Fruit fly (Drosophila melanogaster) whole organism, embryonic: ENCODE measurements around the gene CG7530.
A peak's percentile ranks its signal among the peaks of the same experiment; 100 is the strongest.

Source experiments
- Abd-B ChIP-seq: fragments of 200-800 bp; sonication (Bioruptor generic); optimal IDR thresholded peaks from 2 replicates; lab custom pipeline; 2018; ENCODE audit warnings: missing biosample characterization, mild to moderate bottlenecking, missing genetic modification characterization, moderate library complexity
- Atf6 ChIP-seq: fragments of 200-800 bp; sonication (Bioruptor generic); IDR thresholded peaks from 2 replicates; pipeline ENCODE4 v1.3.6; 2022; ENCODE audit warnings: missing biosample characterization, missing genetic modification characterization
- CG10147 ChIP-seq: fragments of 200-800 bp; sonication (Bioruptor generic); optimal IDR thresholded peaks from 2 replicates; lab custom pipeline; 2019; ENCODE audit warnings: missing biosample characterization, mild to moderate bottlenecking, missing genetic modification characterization, moderate library complexity
- CG10431 ChIP-seq: fragments of 200-800 bp; sonication (Bioruptor generic); optimal IDR thresholded peaks from 3 replicates; lab custom pipeline; 2018; ENCODE audit warnings: missing biosample characterization, mild to moderate bottlenecking, missing genetic modification characterization
- CG11504 ChIP-seq: fragments of 200-800 bp; sonication (Bioruptor generic); optimal IDR thresholded peaks from 3 replicates; lab custom pipeline; 2019; ENCODE audit warnings: missing biosample characterization, mild to moderate bottlenecking, missing genetic modification characterization, moderate library complexity
- CG12071 ChIP-seq: fragments of 200-800 bp; sonication (Bioruptor generic); optimal IDR thresholded peaks from 3 replicates; lab custom pipeline; 2018; ENCODE audit warnings: missing biosample characterization, mild to moderate bottlenecking, missing genetic modification characterization
- CG12219 ChIP-seq: fragments of 200-800 bp; sonication (Bioruptor generic); optimal IDR thresholded peaks from 3 replicates; lab custom pipeline; 2018; ENCODE audit warnings: missing biosample characterization, mild to moderate bottlenecking, missing genetic modification characterization
- CG15073 ChIP-seq: fragments of 200-800 bp; sonication (Bioruptor generic); optimal IDR thresholded peaks from 2 replicates; lab custom pipeline; 2016; ENCODE audit warnings: missing biosample characterization, missing genetic modification characterization
- CG15514 ChIP-seq: fragments of 200-800 bp; sonication (Bioruptor generic); optimal IDR thresholded peaks from 3 replicates; lab custom pipeline; 2017; ENCODE audit warnings: missing biosample characterization, missing genetic modification characterization, mild to moderate bottlenecking, moderate library complexity, missing genetic modification reagents
- CG16813 ChIP-seq: fragments of 200-800 bp; sonication (Bioruptor generic); IDR thresholded peaks from 3 replicates; pipeline ENCODE4 v1.3.6; 2022; ENCODE audit warnings: missing biosample characterization, missing genetic modification characterization; ENCODE audit not compliant: partially characterized antibody
- CG17385 ChIP-seq: fragments of 200-800 bp; sonication (Bioruptor generic); optimal IDR thresholded peaks from 3 replicates; lab custom pipeline; 2018; ENCODE audit warnings: missing biosample characterization, mild to moderate bottlenecking, missing genetic modification characterization
- CG18476 ChIP-seq: fragments of 200-800 bp; sonication (Bioruptor generic); optimal IDR thresholded peaks from 2 replicates; lab custom pipeline; 2016; ENCODE audit warnings: missing biosample characterization, mild to moderate bottlenecking, missing genetic modification characterization
- CG18619 ChIP-seq: fragments of 200-800 bp; sonication (Bioruptor generic); optimal IDR thresholded peaks from 3 replicates; lab custom pipeline; 2017; ENCODE audit warnings: missing biosample characterization, mild to moderate bottlenecking, missing genetic modification characterization
- CG3065 ChIP-seq: fragments of 200-800 bp; sonication (Bioruptor generic); optimal IDR thresholded peaks from 2 replicates; lab custom pipeline; 2016; ENCODE audit warnings: missing biosample characterization, missing genetic modification characterization
- CG34376 ChIP-seq: fragments of 200-800 bp; sonication (Bioruptor generic); optimal IDR thresholded peaks from 2 replicates; lab custom pipeline; 2018; ENCODE audit warnings: missing biosample characterization, mild to moderate bottlenecking, missing genetic modification characterization
- CG4404 ChIP-seq: fragments of 200-800 bp; sonication (Bioruptor generic); IDR thresholded peaks from 2 replicates; pipeline ENCODE4 v1.3.6; 2022; ENCODE audit warnings: missing biosample characterization, missing genetic modification characterization
- CG4730 ChIP-seq: fragments of 200-800 bp; sonication (Bioruptor generic); IDR thresholded peaks from 2 replicates; pipeline ENCODE4 v1.3.6; 2022; ENCODE audit warnings: missing biosample characterization, missing genetic modification characterization
- CG5245 ChIP-seq: fragments of 200-800 bp; sonication (Bioruptor generic); optimal IDR thresholded peaks from 3 replicates; lab custom pipeline; 2016; ENCODE audit warnings: missing biosample characterization, missing genetic modification characterization
- CG6689 ChIP-seq: fragments of 200-800 bp; sonication (Bioruptor generic); IDR thresholded peaks from 2 replicates; pipeline ENCODE4 v1.3.6; 2022; ENCODE audit warnings: missing biosample characterization, missing genetic modification characterization
- CG6765 ChIP-seq: fragments of 200-800 bp; sonication (Bioruptor generic); optimal IDR thresholded peaks from 3 replicates; lab custom pipeline; 2017; ENCODE audit warnings: missing biosample characterization, mild to moderate bottlenecking, missing genetic modification characterization
- CG7372 ChIP-seq: fragments of 200-800 bp; sonication (Bioruptor generic); IDR thresholded peaks from 2 replicates; pipeline ENCODE4 v1.3.6; 2022; ENCODE audit warnings: missing biosample characterization, missing genetic modification characterization
- CG8089 ChIP-seq: fragments of 200-800 bp; sonication (Bioruptor generic); optimal IDR thresholded peaks from 3 replicates; lab custom pipeline; 2016; ENCODE audit warnings: missing biosample characterization, missing genetic modification characterization
- Chrac-16 ChIP-seq: fragments of 200-800 bp; sonication (Bioruptor generic); optimal IDR thresholded peaks from 3 replicates; lab custom pipeline; 2016; ENCODE audit warnings: missing biosample characterization, missing genetic modification characterization
- D ChIP-seq, 2 experiments: fragments of 200-800 bp in 1 of 2; fragments of >200 bp in 1 of 2; sonication (Bioruptor generic) in 1 of 2; optimal IDR thresholded peaks; 2 replicates in 1 of 2; 3 replicates in 1 of 2; lab custom pipeline; 2017; ENCODE audit warnings: mild to moderate bottlenecking in 1 of 2, missing biosample characterization in 1 of 2, missing genetic modification characterization in 1 of 2, missing genetic modification reagents in 1 of 2
- D19A ChIP-seq: fragments of 200-800 bp; optimal IDR thresholded peaks from 3 replicates; lab custom pipeline; 2019; ENCODE audit warnings: missing biosample characterization, mild to moderate bottlenecking, missing genetic modification characterization, moderate library complexity
- D19B ChIP-seq: fragments of 200-800 bp; sonication (Bioruptor generic); optimal IDR thresholded peaks from 2 replicates; lab custom pipeline; 2017; ENCODE audit warnings: missing biosample characterization, mild to moderate bottlenecking, missing genetic modification characterization
- Dbx ChIP-seq: fragments of 200-800 bp; sonication (Bioruptor generic); IDR thresholded peaks from 3 replicates; pipeline ENCODE4 v1.3.6; 2022; ENCODE audit warnings: missing biosample characterization, missing genetic modification characterization
- Eip74EF ChIP-seq, 2 experiments: fragments of 200-800 bp in 1 of 2; fragments of >200 bp in 1 of 2; sonication (Bioruptor generic) in 1 of 2; optimal IDR thresholded peaks; 2 replicates each; lab custom pipeline; 2017 to 2019; ENCODE audit warnings: missing biosample characterization in 2 of 2, missing genetic modification characterization in 2 of 2, mild to moderate bottlenecking in 1 of 2, moderate library complexity in 1 of 2
- Fer3 ChIP-seq: fragments of 200-800 bp; sonication (Bioruptor generic); optimal IDR thresholded peaks from 2 replicates; lab custom pipeline; 2018; ENCODE audit warnings: missing biosample characterization, mild to moderate bottlenecking, missing genetic modification characterization, moderate library complexity
- Jarid2 ChIP-seq: fragments of 200-800 bp; sonication (Bioruptor generic); optimal IDR thresholded peaks from 3 replicates; lab custom pipeline; 2017; ENCODE audit warnings: mild to moderate bottlenecking, missing biosample characterization, missing genetic modification reagents, missing genetic modification characterization
- Nf-YC ChIP-seq: fragments of 200-800 bp; optimal IDR thresholded peaks from 3 replicates; lab custom pipeline; 2019; ENCODE audit warnings: missing biosample characterization, mild to moderate bottlenecking, missing genetic modification characterization, moderate library complexity
- Sin3A ChIP-seq: fragments of >200 bp; optimal IDR thresholded peaks from 2 replicates; lab custom pipeline; 2018
- YL-1 ChIP-seq: fragments of 200-800 bp; sonication (Bioruptor generic); optimal IDR thresholded peaks from 3 replicates; lab custom pipeline; 2017; ENCODE audit warnings: missing biosample characterization, mild to moderate bottlenecking, missing genetic modification characterization
- ap ChIP-seq: fragments of 200-800 bp; sonication (Bioruptor generic); IDR thresholded peaks from 2 replicates; pipeline ENCODE4 v1.3.6; 2022; ENCODE audit warnings: missing biosample characterization, missing genetic modification characterization
- ara ChIP-seq: fragments of 200-800 bp; sonication (Bioruptor generic); IDR thresholded peaks from 2 replicates; pipeline ENCODE4 v1.3.6; 2022; ENCODE audit warnings: missing biosample characterization, missing genetic modification characterization
- ash1 ChIP-seq: fragments of 200-800 bp; sonication (Bioruptor generic); optimal IDR thresholded peaks from 2 replicates; lab custom pipeline; 2018; ENCODE audit warnings: missing biosample characterization, mild to moderate bottlenecking, missing genetic modification characterization
- ci ChIP-seq: fragments of 200-800 bp; sonication (Bioruptor generic); IDR thresholded peaks from 3 replicates; pipeline ENCODE4 v1.3.6; 2022; ENCODE audit warnings: missing biosample characterization, missing genetic modification characterization
- eve ChIP-seq, 2 experiments: fragments of >200 bp; optimal IDR thresholded peaks; 2 replicates each; lab custom pipeline; 2017; ENCODE audit warnings: missing biosample characterization in 2 of 2, missing genetic modification characterization in 2 of 2
- ewg ChIP-seq: fragments of 200-800 bp; sonication (Bioruptor generic); optimal IDR thresholded peaks from 3 replicates; lab custom pipeline; 2017; ENCODE audit warnings: mild to moderate bottlenecking, missing biosample characterization, missing genetic modification reagents, missing genetic modification characterization
- fd64A ChIP-seq: fragments of 200-800 bp; sonication (Bioruptor generic); optimal IDR thresholded peaks from 3 replicates; lab custom pipeline; 2018; ENCODE audit warnings: missing biosample characterization, mild to moderate bottlenecking, missing genetic modification characterization
- gem ChIP-seq: fragments of 200-800 bp; sonication (Bioruptor generic); optimal IDR thresholded peaks from 2 replicates; lab custom pipeline; 2019; ENCODE audit warnings: missing biosample characterization, mild to moderate bottlenecking, missing genetic modification characterization, moderate library complexity
- hth ChIP-seq: fragments of >200 bp; optimal IDR thresholded peaks from 2 replicates; lab custom pipeline; 2017; ENCODE audit warnings: inconsistent platforms
- jing ChIP-seq: fragments of 200-800 bp; sonication (Bioruptor generic); optimal IDR thresholded peaks from 2 replicates; lab custom pipeline; 2018; ENCODE audit warnings: missing biosample characterization, mild to moderate bottlenecking, missing genetic modification characterization
- lola ChIP-seq, 3 experiments: fragments of >200 bp in 2 of 3; fragments of 200-800 bp in 1 of 3; sonication (Bioruptor generic) in 1 of 3; optimal IDR thresholded peaks; 2 replicates each; lab custom pipeline; 2017 to 2019; ENCODE audit warnings: missing biosample characterization in 3 of 3, missing genetic modification characterization in 3 of 3, mild to moderate bottlenecking in 1 of 3, moderate library complexity in 1 of 3
- repo ChIP-seq: fragments of 200-800 bp; sonication (Bioruptor generic); optimal IDR thresholded peaks from 2 replicates; lab custom pipeline; 2016; ENCODE audit warnings: missing biosample characterization, missing genetic modification characterization
- rib ChIP-seq: fragments of 200-800 bp; sonication (Bioruptor generic); IDR thresholded peaks from 2 replicates; pipeline ENCODE4 v1.3.6; 2022; ENCODE audit warnings: missing biosample characterization, missing genetic modification characterization
- sim ChIP-seq: fragments of 200-800 bp; sonication (Bioruptor generic); IDR thresholded peaks from 2 replicates; pipeline ENCODE4 v1.3.6; 2022; ENCODE audit warnings: missing biosample characterization, missing genetic modification characterization
- ttk ChIP-seq: fragments of 200-800 bp; sonication (Bioruptor generic); IDR thresholded peaks from 2 replicates; pipeline ENCODE4 v2.1.2; 2022; ENCODE audit warnings: missing biosample characterization, missing genetic modification characterization
- tup ChIP-seq: fragments of 200-800 bp; sonication (Bioruptor generic); optimal IDR thresholded peaks from 2 replicates; lab custom pipeline; 2016; ENCODE audit warnings: missing biosample characterization, mild to moderate bottlenecking, missing genetic modification characterization, moderate library complexity
- twi ChIP-seq: fragments of 200-800 bp; optimal IDR thresholded peaks from 2 replicates; lab custom pipeline; 2019; ENCODE audit warnings: missing biosample characterization, mild to moderate bottlenecking, missing genetic modification characterization, moderate library complexity
- zf30C ChIP-seq: fragments of 200-800 bp; sonication (Bioruptor generic); optimal IDR thresholded peaks from 3 replicates; lab custom pipeline; 2018; ENCODE audit warnings: missing biosample characterization, mild to moderate bottlenecking, missing genetic modification characterization

The CG7530 gene

dm6 chr3R:14742928-14743327 is 11.6 kb upstream of the CG7530 start (continued):
- no peak for TF ChIP-seq D (optimal IDR thresholded peaks at IDR 0.05; lab: Kevin White, UChicago)
- peak; percentile 47 for TF ChIP-seq D (GFP tag; optimal IDR thresholded peaks at IDR 0.05; lab: Kevin White, UChicago)
- peak; percentile 64 for TF ChIP-seq CG11504 (tag; lab: Kevin White, UChicago)
- TF ChIP-seq tup (GFP tag; lab: Kevin White, UChicago): no peak
- TF ChIP-seq CG15073 (GFP tag; lab: Kevin White, UChicago): no peak
- TF ChIP-seq CG10431 (GFP tag; lab: Kevin White, UChicago): no peak
- TF ChIP-seq Sin3A (lab: Kevin White, UChicago): no peak
- TF ChIP-seq CG34376 (GFP tag; lab: Kevin White, UChicago): no peak
- peak in 1 of 3 experiments; percentile 50 for TF ChIP-seq lola (GFP tag; optimal IDR thresholded peaks at IDR 0.05; lab: Kevin White, UChicago)
- no peak for TF ChIP-seq CG15514
- no peak for TF ChIP-seq jing (GFP tag; lab: Kevin White, UChicago)
- no peak for TF ChIP-seq ash1 (GFP tag; lab: Kevin White, UChicago)
- TF ChIP-seq D19A (tag; lab: Kevin White, UChicago): peak; percentile 37
- TF ChIP-seq CG6689: peak; percentile 72
- TF ChIP-seq YL-1 (GFP tag; lab: Kevin White, UChicago): no peak
- no peak for TF ChIP-seq Jarid2 (GFP tag; lab: Kevin White, UChicago)
- peak; percentile 47; the same call in 1 of the 2 replicates for TF ChIP-seq ap (GFP tag; lab: Robert Waterston, UW)
- TF ChIP-seq Abd-B (GFP tag; lab: Kevin White, UChicago): peak; percentile 42
- TF ChIP-seq CG7372 (GFP tag; lab: Robert Waterston, UW): peak; percentile 44; the same call in 1 of the 2 replicates
- no peak for TF ChIP-seq CG8089 (GFP tag; lab: Kevin White, UChicago)
- peak; percentile 37 for TF ChIP-seq CG18476 (GFP tag; lab: Kevin White, UChicago)
- no peak for TF ChIP-seq CG18619
- TF ChIP-seq CG4404 (GFP tag; lab: Robert Waterston, UW): peak; percentile 46; the same call in 1 of the 2 replicates
- no peak for TF ChIP-seq CG10147 (GFP tag; lab: Kevin White, UChicago)
- no peak for TF ChIP-seq twi
- no peak for TF ChIP-seq D19B
- TF ChIP-seq Nf-YC (tag; lab: Kevin White, UChicago): no peak
- TF ChIP-seq Atf6: no peak
- peak in 1 of 2 experiments; percentile 87 for TF ChIP-seq eve (GFP tag; optimal IDR thresholded peaks at IDR 0.05; lab: Kevin White, UChicago)
- no peak for TF ChIP-seq Fer3 (tag; lab: Kevin White, UChicago)
- TF ChIP-seq sim: no peak
- TF ChIP-seq CG3065 (GFP tag; lab: Kevin White, UChicago): no peak
- no peak for TF ChIP-seq CG6765 (GFP tag; lab: Kevin White, UChicago)
- peak; percentile 75 for TF ChIP-seq gem
- TF ChIP-seq CG5245 (GFP tag; lab: Kevin White, UChicago): no peak
- no peak for TF ChIP-seq hth (lab: Kevin White, UChicago)
- TF ChIP-seq Dbx (GFP tag; lab: Robert Waterston, UW): no peak
- peak; percentile 86 for TF ChIP-seq ci (GFP tag; lab: Robert Waterston, UW)
- peak; percentile 79 for TF ChIP-seq ara (GFP tag; lab: Robert Waterston, UW)
- TF ChIP-seq CG16813 (GFP tag; lab: Robert Waterston, UW): no peak
- peak; percentile 36 for TF ChIP-seq ewg (GFP tag; lab: Kevin White, UChicago)
- peak; percentile 47 for TF ChIP-seq CG17385 (GFP tag; lab: Kevin White, UChicago)
- TF ChIP-seq CG4730 (GFP tag; lab: Robert Waterston, UW): peak; percentile 63
- TF ChIP-seq CG12219 (GFP tag; lab: Kevin White, UChicago): peak; percentile 34
- no peak for TF ChIP-seq rib
- peak; percentile 31 for TF ChIP-seq Chrac-16 (GFP tag; lab: Kevin White, UChicago)
- TF ChIP-seq repo (GFP tag; lab: Kevin White, UChicago): no peak
- TF ChIP-seq CG12071 (GFP tag; lab: Kevin White, UChicago): no peak
- TF ChIP-seq ttk (GFP tag; lab: Robert Waterston, UW): peak; percentile 72; the same call in 1 of the 2 replicates
- no peak for TF ChIP-seq fd64A (GFP tag; lab: Kevin White, UChicago)
- TF ChIP-seq zf30C (GFP tag; lab: Kevin White, UChicago): no peak
- peak in 1 of 2 experiments; percentile 29 for TF ChIP-seq Eip74EF (GFP tag; optimal IDR thresholded peaks at IDR 0.05; lab: Kevin White, UChicago)
